Worm (Caenorhabditis elegans): ENCODE data around the gene srbc-75.

Gene srbc-75

ce11 chrV:15267405-15267804 is 13.8 kb downstream of the srbc-75 start, which contains the start of gene T10H4.13:
TSS of gene T10H4.13 (minus strand) at chrV:15267505.
- no peak for TF ChIP-seq nfya-2 (GFP tag; IDR thresholded peaks at IDR 0.05)
- TF ChIP-seq zim-3 (tag; optimal IDR thresholded peaks at IDR 0.05): no peak

- no peak for TF ChIP-seq F55B11.4 (tag; optimal IDR thresholded peaks at IDR 0.05; ENCODE audit: borderline replicate concordance, insufficient read depth)
- TF ChIP-seq ztf-6 (GFP tag; IDR thresholded peaks at IDR 0.05): no peak
- TF ChIP-seq Y67H2A.10 (GFP tag; conservative IDR thresholded peaks at IDR 0.05): no peak
- TF ChIP-seq Y56A3A.18 (GFP tag; IDR thresholded peaks at IDR 0.05): no peak
- no peak for TF ChIP-seq lin-40 (tag; optimal IDR thresholded peaks at IDR 0.05)
- TF ChIP-seq tbp1 (GFP tag; optimal IDR thresholded peaks at IDR 0.05): no peak
- TF ChIP-seq C17E4.6 (GFP tag; IDR thresholded peaks at IDR 0.05): no peak
- TF ChIP-seq repo-1 (tag; optimal IDR thresholded peaks at IDR 0.05): no peak
- no peak for TF ChIP-seq dox-1 (GFP tag; IDR thresholded peaks at IDR 0.05)
Measured at ce11 chrV:15268302-15268701, 14.7 kb downstream of the srbc-75 start, which contains the start of gene srw-22. TSS of gene srw-22 (plus strand) at chrV:15268602.

- TF ChIP-seq pha-4 (tag; optimal IDR thresholded peaks at IDR 0.05) (no peak), hlh-12 (tag; optimal IDR thresholded peaks at IDR 0.05) (no peak), attf-3 (GFP tag; conservative IDR thresholded peaks at IDR 0.05) (no peak), nhr-80 (tag; optimal IDR thresholded peaks at IDR 0.05) (no peak), aptf-3 (GFP tag; IDR thresholded peaks at IDR 0.05) (no peak), egl-44 (GFP tag; IDR thresholded peaks at IDR 0.05) (no peak), madf-8 (GFP tag; conservative IDR thresholded peaks at IDR 0.05) (no peak), bed-2 (GFP tag; IDR thresholded peaks at IDR 0.05) (no peak), ztf-26 (tag; optimal IDR thresholded peaks at IDR 0.05) (no peak), lag-1 (GFP tag; IDR thresholded peaks at IDR 0.05) (no peak), lin-26 (GFP tag; IDR thresholded peaks at IDR 0.05) (no peak), snpc-3.4 (tag; optimal IDR thresholded peaks at IDR 0.05) (no peak), nhr-90 (tag; optimal IDR thresholded peaks at IDR 0.05) (no peak), Y53F4B.3 (GFP tag; IDR thresholded peaks at IDR 0.05) (no peak), cebp-1 (GFP tag; IDR thresholded peaks at IDR 0.05) (no peak), cebp-1 (tag; optimal IDR thresholded peaks at IDR 0.05) (no peak), sdz-38 (tag; optimal IDR thresholded peaks at IDR 0.05) (no peak), hmg-20 (GFP tag; IDR thresholded peaks at IDR 0.05) (no peak), T26A5.8 (tag; optimal IDR thresholded peaks at IDR 0.05) (no peak), nhr-120 (GFP tag; IDR thresholded peaks at IDR 0.05) (no peak)
Measured at ce11 chrV:15272263-15272662, 18.6 kb downstream of the srbc-75 start, which contains the start of gene T10H4.4. TSS of gene T10H4.4 (minus strand) at chrV:15272363.

ce11 chrV:15274757-15275156 is 21.1 kb downstream of the srbc-75 start, which contains the start of gene srw-16:
TSS of gene srw-16 (minus strand) at chrV:15274857.
- TF ChIP-seq T07F8.4 (tag; optimal IDR thresholded peaks at IDR 0.05) (no peak), ZK185.1 (tag; optimal IDR thresholded peaks at IDR 0.05; ENCODE audit: poor library complexity, severe bottlenecking) (no peak), unc-62 (GFP tag; optimal IDR thresholded peaks at IDR 0.05) (no peak), ceh-100 (GFP tag; IDR thresholded peaks at IDR 0.05) (no peak), egl-44 (GFP tag; IDR thresholded peaks at IDR 0.05) (no peak), ceh-58 (GFP tag; IDR thresholded peaks at IDR 0.05) (no peak), attf-3 (GFP tag; conservative IDR thresholded peaks at IDR 0.05) (no peak), B0336.3 (GFP tag; IDR thresholded peaks at IDR 0.05) (no peak), nhr-90 (tag; optimal IDR thresholded peaks at IDR 0.05) (no peak), hlh-26 (GFP tag; conservative IDR thresholded peaks at IDR 0.05) (no peak), dpl-1 (GFP tag; optimal IDR thresholded peaks at IDR 0.05) (no peak), lir-1 (GFP tag; conservative IDR thresholded peaks at IDR 0.05) (no peak), Y53F4B.3 (GFP tag; IDR thresholded peaks at IDR 0.05) (no peak), lsy-27 (tag; optimal IDR thresholded peaks at IDR 0.05; ENCODE audit: borderline replicate concordance, insufficient read depth) (no peak), dpff-1 (tag; optimal IDR thresholded peaks at IDR 0.05) (no peak), cebp-2 (GFP tag; IDR thresholded peaks at IDR 0.05) (no peak), T26A5.8 (tag; optimal IDR thresholded peaks at IDR 0.05) (no peak), ztf-18 (tag; optimal IDR thresholded peaks at IDR 0.05) (no peak), K11D2.4 (GFP tag; IDR thresholded peaks at IDR 0.05) (no peak), let-607 (tag; optimal IDR thresholded peaks at IDR 0.05) (no peak)

All from whole organism, young adult.